Fruit fly (Drosophila melanogaster) whole organism, wandering third instar larva: ENCODE data around the gene CG9263.

ENCODE experiments used
- Abd-B ChIP-seq: fragments of >200 bp; optimal IDR thresholded peaks from 2 replicates; lab custom pipeline; 2017; ENCODE audit warnings: missing biosample characterization, missing genetic modification characterization
- CG32264 ChIP-seq: fragments of 200-800 bp; sonication (Bioruptor generic); optimal IDR thresholded peaks from 2 replicates; lab custom pipeline; 2016; ENCODE audit warnings: missing biosample characterization, missing genetic modification characterization
- CG9705 ChIP-seq: fragments of 200-800 bp; sonication (Bioruptor generic); optimal IDR thresholded peaks from 2 replicates; lab custom pipeline; 2018; ENCODE audit warnings: missing biosample characterization, mild to moderate bottlenecking, missing genetic modification characterization
- CrebA ChIP-seq: fragments of 200-800 bp; sonication (Bioruptor generic); optimal IDR thresholded peaks from 2 replicates; lab custom pipeline; 2016; ENCODE audit warnings: missing biosample characterization, mild to moderate bottlenecking, missing genetic modification characterization, borderline replicate concordance
- Dfd ChIP-seq: fragments of >200 bp; optimal IDR thresholded peaks from 2 replicates; lab custom pipeline; 2017; ENCODE audit warnings: missing biosample characterization, missing genetic modification characterization
- Dif ChIP-seq: fragments of 200-275, 200-300 bp; sonication (Bioruptor generic); optimal IDR thresholded peaks from 2 replicates; lab custom pipeline; 2018; ENCODE audit warnings: missing biosample characterization, missing genetic modification characterization; ENCODE audit not compliant: partially characterized antibody
- GATAd ChIP-seq: sonication (Bioruptor generic); optimal IDR thresholded peaks from 2 replicates; lab custom pipeline; 2016; ENCODE audit warnings: missing biosample characterization, missing genetic modification characterization
- HLH106 ChIP-seq: fragments of 200-800 bp; optimal IDR thresholded peaks from 3 replicates; lab custom pipeline; 2019; ENCODE audit warnings: missing biosample characterization, mild to moderate bottlenecking, missing genetic modification characterization, moderate library complexity
- Hnf4 ChIP-seq: fragments of 200-800 bp; sonication (Bioruptor generic); optimal IDR thresholded peaks from 2 replicates; lab custom pipeline; 2016; ENCODE audit warnings: missing biosample characterization, mild to moderate bottlenecking, missing genetic modification characterization
- Hr78 ChIP-seq: fragments of >200 bp; optimal IDR thresholded peaks from 2 replicates; lab custom pipeline; 2017; ENCODE audit warnings: missing biosample characterization, missing genetic modification characterization
- Hr83 ChIP-seq: fragments of 200-300 bp; sonication (Bioruptor generic); optimal IDR thresholded peaks from 2 replicates; lab custom pipeline; 2016; ENCODE audit warnings: missing biosample characterization, mild to moderate bottlenecking, missing genetic modification characterization, moderate library complexity; ENCODE audit not compliant: poor library complexity, severe bottlenecking
- Jra ChIP-seq: sonication (Bioruptor generic); optimal IDR thresholded peaks from 2 replicates; lab custom pipeline; 2016; ENCODE audit warnings: missing biosample characterization, missing genetic modification characterization
- Mio ChIP-seq: sonication (Bioruptor generic); optimal IDR thresholded peaks from 2 replicates; lab custom pipeline; 2016; ENCODE audit warnings: missing biosample characterization, missing genetic modification characterization
- Myc ChIP-seq: fragments of >200 bp; optimal IDR thresholded peaks from 2 replicates; lab custom pipeline; 2017
- N ChIP-seq: fragments of >200 bp; optimal IDR thresholded peaks from 2 replicates; lab custom pipeline; 2018; ENCODE audit warnings: missing biosample characterization, missing external identifiers, missing genetic modification characterization
- OdsH ChIP-seq: fragments of 200-800 bp; sonication (Bioruptor generic); optimal IDR thresholded peaks from 2 replicates; lab custom pipeline; 2016; ENCODE audit warnings: missing biosample characterization, mild to moderate bottlenecking, missing genetic modification characterization
- Rel ChIP-seq, 2 experiments: fragments of 200-800 bp; sonication (Bioruptor generic) in 1 of 2; optimal IDR thresholded peaks; 2 replicates in 1 of 2; 3 replicates in 1 of 2; lab custom pipeline; 2016 to 2019; ENCODE audit warnings: mild to moderate bottlenecking in 2 of 2, missing biosample characterization in 2 of 2, missing genetic modification characterization in 2 of 2, moderate library complexity in 1 of 2
- Sp1 ChIP-seq: fragments of 200-800 bp; sonication (Bioruptor generic); optimal IDR thresholded peaks from 3 replicates; lab custom pipeline; 2019; ENCODE audit warnings: missing biosample characterization, mild to moderate bottlenecking, missing genetic modification characterization, moderate library complexity
- Vsx2 ChIP-seq: fragments of 200-300, 225-300 bp; sonication (Bioruptor generic); optimal IDR thresholded peaks from 2 replicates; lab custom pipeline; 2018; ENCODE audit warnings: missing biosample characterization, missing genetic modification characterization; ENCODE audit not compliant: partially characterized antibody
- br ChIP-seq: fragments of 200-800 bp; sonication (Bioruptor generic); optimal IDR thresholded peaks from 2 replicates; lab custom pipeline; 2016; ENCODE audit warnings: missing biosample characterization, missing genetic modification characterization
- brk ChIP-seq: fragments of 200-800 bp; sonication (Bioruptor generic); optimal IDR thresholded peaks from 2 replicates; lab custom pipeline; 2016; ENCODE audit warnings: missing biosample characterization, mild to moderate bottlenecking, missing genetic modification characterization
- dl ChIP-seq, 2 experiments: fragments of 175-275, 200-275 bp in 1 of 2; fragments of 200-275 bp in 1 of 2; sonication (Bioruptor generic); optimal IDR thresholded peaks; lab custom pipeline; 2018; ENCODE audit warnings: mild to moderate bottlenecking in 2 of 2, missing biosample characterization in 2 of 2, missing genetic modification characterization in 2 of 2, moderate library complexity in 2 of 2; ENCODE audit not compliant: partially characterized antibody in 2 of 2, insufficient read depth in 1 of 2
- dmrt93B ChIP-seq: fragments of 200-800 bp; sonication (Bioruptor generic); optimal IDR thresholded peaks from 2 replicates; lab custom pipeline; 2018; ENCODE audit warnings: missing biosample characterization, mild to moderate bottlenecking, missing genetic modification characterization
- dsf ChIP-seq: sonication (Bioruptor generic); optimal IDR thresholded peaks from 2 replicates; lab custom pipeline; 2016; ENCODE audit warnings: missing biosample characterization, missing genetic modification characterization, borderline replicate concordance
- ey ChIP-seq: fragments of 200-800 bp; sonication (Bioruptor generic); optimal IDR thresholded peaks from 2 replicates; lab custom pipeline; 2016; ENCODE audit warnings: missing biosample characterization, missing genetic modification characterization
- foxo ChIP-seq, 2 experiments: fragments of 200-800 bp; sonication (Bioruptor generic); optimal IDR thresholded peaks; 2 replicates in 1 of 2; 3 replicates in 1 of 2; lab custom pipeline; 2016 to 2017; ENCODE audit warnings: missing biosample characterization in 2 of 2, missing genetic modification characterization in 2 of 2
- fru ChIP-seq: fragments of 200-800 bp; sonication (Bioruptor generic); optimal IDR thresholded peaks from 3 replicates; lab custom pipeline; 2016; ENCODE audit warnings: missing biosample characterization, mild to moderate bottlenecking, missing genetic modification characterization
- h ChIP-seq: fragments of 200-800 bp; sonication (Bioruptor generic); optimal IDR thresholded peaks from 3 replicates; lab custom pipeline; 2016; ENCODE audit warnings: missing biosample characterization, mild to moderate bottlenecking, missing genetic modification characterization
- jim ChIP-seq: fragments of 175-275, 200-325 bp; sonication (Bioruptor generic); optimal IDR thresholded peaks from 2 replicates; lab custom pipeline; 2016; ENCODE audit warnings: missing biosample characterization, mild to moderate bottlenecking, missing genetic modification characterization
- lola ChIP-seq: fragments of >200 bp; optimal IDR thresholded peaks from 2 replicates; lab custom pipeline; 2017; ENCODE audit warnings: missing biosample characterization, missing genetic modification characterization
- pan ChIP-seq: fragments of >200 bp; optimal IDR thresholded peaks from 2 replicates; lab custom pipeline; 2017
- psq ChIP-seq: fragments of 200-800 bp; sonication (Bioruptor generic); optimal IDR thresholded peaks from 3 replicates; lab custom pipeline; 2017; ENCODE audit warnings: missing biosample characterization, mild to moderate bottlenecking, missing genetic modification characterization, moderate library complexity
- rgr ChIP-seq: fragments of 200-800 bp; sonication (Bioruptor generic); optimal IDR thresholded peaks from 3 replicates; lab custom pipeline; 2016; ENCODE audit warnings: missing biosample characterization, mild to moderate bottlenecking, missing genetic modification characterization
- sage ChIP-seq: fragments of 200-800 bp; sonication (Bioruptor generic); optimal IDR thresholded peaks from 2 replicates; lab custom pipeline; 2016; ENCODE audit warnings: missing biosample characterization, mild to moderate bottlenecking, missing genetic modification characterization
- sv ChIP-seq: fragments of 200-800 bp; sonication (Bioruptor generic); optimal IDR thresholded peaks from 3 replicates; lab custom pipeline; 2016; ENCODE audit warnings: missing biosample characterization, missing genetic modification characterization
- tai ChIP-seq: sonication (Bioruptor generic); optimal IDR thresholded peaks from 2 replicates; lab custom pipeline; 2016; ENCODE audit warnings: missing biosample characterization, missing genetic modification characterization
- usp ChIP-seq: fragments of >200 bp; optimal IDR thresholded peaks from 2 replicates; lab custom pipeline; 2017; ENCODE audit warnings: missing biosample characterization, missing genetic modification characterization
- woc ChIP-seq: sonication (Bioruptor generic); optimal IDR thresholded peaks from 2 replicates; lab custom pipeline; 2016; ENCODE audit warnings: missing biosample characterization, mild to moderate bottlenecking, missing genetic modification characterization

The CG9263 gene

dm6 chr2L:13514945-13515687 lies 27.3 kb downstream of the CG9263 start:
- peak; percentile 75 for TF ChIP-seq sv
- TF ChIP-seq pan = no peak
- TF ChIP-seq psq (GFP tag; lab: Kevin White, UChicago) = no peak
- TF ChIP-seq Dfd (GFP tag; lab: Kevin White, UChicago) = peak; percentile 2
- TF ChIP-seq CG9705 (GFP tag; lab: Kevin White, UChicago) = no peak
- peak; percentile 29 for TF ChIP-seq woc (GFP tag; lab: Kevin White, UChicago)
- TF ChIP-seq tai = no peak

dm6 chr2L:13514262-13514937 lies 28.0 kb downstream of the CG9263 start:
- TF ChIP-seq jim (GFP tag; lab: Kevin White, UChicago) (no peak), fru (GFP tag; lab: Kevin White, UChicago) (peak; percentile 91), usp (GFP tag; lab: Kevin White, UChicago) (no peak), OdsH (GFP tag; lab: Kevin White, UChicago) (peak; percentile 94), GATAd (peak; percentile 31), Dfd (GFP tag; lab: Kevin White, UChicago) (no peak), Mio (peak; percentile 59), psq (GFP tag; lab: Kevin White, UChicago) (peak; percentile 91), pan (no peak), sage (GFP tag; lab: Kevin White, UChicago) (peak; percentile 32), rgr (peak; percentile 94), tai (peak; percentile 83), Hr83 (GFP tag; lab: Kevin White, UChicago) (no peak), CG32264 (GFP tag; lab: Kevin White, UChicago) (peak; percentile 56), sv (no peak), Rel (GFP tag; optimal IDR thresholded peaks at IDR 0.05; lab: Kevin White, UChicago) (peak; percentile 11), Rel (tag; optimal IDR thresholded peaks at IDR 0.05; lab: Kevin White, UChicago) (peak; percentile 61), Vsx2 (GFP tag; lab: Kevin White, UChicago) (no peak), Abd-B (GFP tag; lab: Kevin White, UChicago) (no peak), Myc (lab: Kevin White, UChicago) (no peak), Dif (peak; percentile 42), lola (no peak), ey (GFP tag; lab: Kevin White, UChicago) (peak; percentile 94), h (GFP tag; lab: Kevin White, UChicago) (peak; percentile 88), HLH106 (tag; lab: Kevin White, UChicago) (peak; percentile 87), Hnf4 (GFP tag; lab: Kevin White, UChicago) (peak; percentile 83), Hr78 (GFP tag; lab: Kevin White, UChicago) (no peak), CG9705 (GFP tag; lab: Kevin White, UChicago) (peak; percentile 48), dmrt93B (GFP tag; lab: Kevin White, UChicago) (peak; percentile 88), N (no peak), Jra (peak; percentile 68), CrebA (GFP tag; lab: Kevin White, UChicago) (peak; percentile 64), dsf (GFP tag; lab: Kevin White, UChicago) (peak; percentile 19), br (GFP tag; lab: Kevin White, UChicago) (peak; percentile 91), dl (GFP tag; optimal IDR thresholded peaks at IDR 0.05; lab: Kevin White, UChicago; ENCODE audit: insufficient read depth in 1 of 2, partially characterized antibody in 2 of 2) (peak in 1 of 2 experiments; percentile 55), woc (GFP tag; lab: Kevin White, UChicago) (peak; percentile 29), Sp1 (peak; percentile 91), brk (GFP tag; lab: Kevin White, UChicago) (peak; percentile 91), foxo (GFP tag; optimal IDR thresholded peaks at IDR 0.05; lab: Kevin White, UChicago) (peak in 1 of 2 experiments; percentile 96)
